Worm (Caenorhabditis elegans) whole organism, midembryonic: Measurements from ENCODE around the gene miz-1.

Experiments
- T22C8.4 ChIP-seq: fragments of 200-800 bp; sonication (Bioruptor generic); IDR thresholded peaks from 2 replicates; pipeline ENCODE4 v1.3.6; 2022; ENCODE audit warnings: missing genetic modification characterization, missing compliant biosample characterization
- cog-1 ChIP-seq: sonication (generic microtip); optimal IDR thresholded peaks from 2 replicates; lab custom pipeline; 2016; ENCODE audit warnings: missing genetic modification characterization, missing compliant biosample characterization
- flt-1 ChIP-seq: fragments of 200-800 bp; sonication (Bioruptor generic); IDR thresholded peaks from 2 replicates; pipeline ENCODE4 v1.3.6; 2022; ENCODE audit warnings: missing genetic modification characterization, missing compliant biosample characterization
- klf-2 ChIP-seq: fragments of 200-800 bp; sonication (Bioruptor generic); conservative IDR thresholded peaks from 2 replicates; pipeline ENCODE4 v1.3.6; 2022; ENCODE audit warnings: missing genetic modification reagents, missing genetic modification characterization, missing compliant biosample characterization
- med-1 ChIP-seq: sonication (generic microtip); optimal IDR thresholded peaks from 2 replicates; lab custom pipeline; 2017; ENCODE audit warnings: missing genetic modification characterization, mild to moderate bottlenecking, missing compliant biosample characterization, antibody characterized with exemption, missing genetic modification reagents; ENCODE audit not compliant: insufficient read depth
- ref-1 ChIP-seq: fragments of 200-800 bp; sonication (Bioruptor generic); conservative IDR thresholded peaks from 2 replicates; pipeline ENCODE4 v1.3.6; 2022; ENCODE audit warnings: missing genetic modification reagents, missing genetic modification characterization, missing compliant biosample characterization
- tab-1 ChIP-seq: fragments of 200-800 bp; sonication (Bioruptor generic); IDR thresholded peaks from 2 replicates; pipeline ENCODE4 v1.3.6; 2022; ENCODE audit warnings: missing genetic modification characterization, missing compliant biosample characterization
- ztf-23 ChIP-seq: fragments of 200-800 bp; sonication (Bioruptor generic); IDR thresholded peaks from 2 replicates; pipeline ENCODE4 v1.3.6; 2022; ENCODE audit warnings: missing genetic modification reagents, missing genetic modification characterization, missing compliant biosample characterization
- ztf-29 ChIP-seq: fragments of 200-800 bp; sonication (Bioruptor generic); IDR thresholded peaks from 2 replicates; pipeline ENCODE4 v1.3.6; 2022; ENCODE audit warnings: missing genetic modification reagents, missing genetic modification characterization, missing compliant biosample characterization

DNA sequence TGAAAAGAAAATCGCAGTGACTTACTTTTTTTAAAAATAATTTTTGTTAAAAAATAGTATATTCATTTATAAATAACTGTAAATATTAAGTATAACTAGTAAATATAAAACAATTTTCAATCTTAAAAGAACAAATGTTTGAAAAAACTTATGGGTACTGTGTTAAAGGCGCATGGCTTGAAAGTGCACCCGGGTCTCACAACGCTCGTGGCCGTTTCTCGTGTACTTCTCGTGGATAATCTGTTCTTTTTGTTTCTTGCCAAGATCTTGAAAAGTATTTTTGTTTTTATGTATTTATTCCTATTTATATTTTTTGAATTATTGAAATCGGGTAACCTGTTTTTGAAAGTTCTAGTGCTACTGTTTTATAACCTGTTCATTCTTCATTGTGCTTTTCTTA is 46.1 kb upstream of the miz-1 start:
- no peak for TF ChIP-seq tab-1 (GFP tag; lab: Robert Waterston, UW)
- no peak for TF ChIP-seq T22C8.4
- TF ChIP-seq ztf-23 (GFP tag; lab: Robert Waterston, UW) = no peak
- no peak for TF ChIP-seq flt-1 (GFP tag; lab: Robert Waterston, UW)
- TF ChIP-seq klf-2 (GFP tag; lab: Robert Waterston, UW) = no peak
- TF ChIP-seq med-1 = no peak
- TF ChIP-seq ztf-29 (GFP tag; lab: Robert Waterston, UW) = no peak
- TF ChIP-seq cog-1 = no peak
- no peak for TF ChIP-seq ref-1
